Worm (Caenorhabditis elegans) whole organism, late embryonic: ENCODE measurements around the gene F28C6.10.

ENCODE experiments used
- dve-1 ChIP-seq: sonication (generic microtip); optimal IDR thresholded peaks from 2 replicates; lab custom pipeline; 2017; ENCODE audit warnings: antibody characterized with exemption, mild to moderate bottlenecking, missing genetic modification characterization, missing compliant biosample characterization
- elt-4 ChIP-seq: sonication (generic microtip); optimal IDR thresholded peaks from 2 replicates; lab custom pipeline; 2016; ENCODE audit warnings: missing genetic modification characterization, missing compliant biosample characterization
- fkh-10 ChIP-seq: fragments of 150-350 bp; optimal IDR thresholded peaks from 2 replicates; lab custom pipeline; 2014; ENCODE audit warnings: missing biosample characterization, missing genetic modification reagents, missing genetic modification characterization
- pag-3 ChIP-seq: sonication (generic microtip); optimal IDR thresholded peaks from 2 replicates; lab custom pipeline; 2016; ENCODE audit warnings: missing compliant biosample characterization, missing genetic modification characterization, borderline replicate concordance
- pat-9 ChIP-seq: fragments of 200-800 bp; sonication (Bioruptor generic); optimal IDR thresholded peaks from 2 replicates; lab custom pipeline; 2018; ENCODE audit warnings: mild to moderate bottlenecking, missing genetic modification characterization, moderate library complexity, missing compliant biosample characterization
- pha-4 ChIP-seq: fragments of 150-350 bp; optimal IDR thresholded peaks from 2 replicates; lab custom pipeline; 2018; ENCODE audit warnings: missing biosample characterization, missing genetic modification reagents, missing genetic modification characterization
- pqm-1 ChIP-seq: sonication (generic microtip); optimal IDR thresholded peaks from 2 replicates; lab custom pipeline; 2016; ENCODE audit warnings: missing genetic modification characterization, missing compliant biosample characterization
- ref-2 ChIP-seq: sonication (generic microtip); optimal IDR thresholded peaks from 2 replicates; lab custom pipeline; 2016; ENCODE audit warnings: missing genetic modification characterization, missing compliant biosample characterization
- rnt-1 ChIP-seq: sonication (generic microtip); optimal IDR thresholded peaks from 2 replicates; lab custom pipeline; 2016; ENCODE audit warnings: missing genetic modification characterization, missing compliant biosample characterization
- tbx-2 ChIP-seq: sonication (generic microtip); optimal IDR thresholded peaks from 2 replicates; lab custom pipeline; 2016; ENCODE audit warnings: missing genetic modification characterization, missing compliant biosample characterization
- unc-42 ChIP-seq: sonication (generic microtip); optimal IDR thresholded peaks from 2 replicates; lab custom pipeline; 2016; ENCODE audit warnings: missing genotype, missing genetic modification characterization, missing compliant biosample characterization
- unc-86 ChIP-seq: sonication (generic microtip); optimal IDR thresholded peaks from 2 replicates; lab custom pipeline; 2016; ENCODE audit warnings: missing genetic modification characterization, missing compliant biosample characterization

- TF ChIP-seq pqm-1 (tag; lab: Kevin White, UChicago): no peak
- TF ChIP-seq tbx-2 (tag; lab: Kevin White, UChicago): no peak
- TF ChIP-seq fkh-10 (GFP tag; lab: Kevin White, UChicago): no peak
- no peak for TF ChIP-seq unc-86
- TF ChIP-seq elt-4 (tag; lab: Kevin White, UChicago): no peak
- TF ChIP-seq pag-3 (tag; lab: Kevin White, UChicago): no peak
- TF ChIP-seq dve-1: no peak
- no peak for TF ChIP-seq rnt-1 (tag; lab: Kevin White, UChicago)
- TF ChIP-seq ref-2: no peak
- TF ChIP-seq pha-4 (tag; lab: Kevin White, UChicago): no peak
- no peak for TF ChIP-seq unc-42
- no peak for TF ChIP-seq pat-9 (tag; lab: Kevin White, UChicago)
These were observed at the start of gene F28C6.10 for ce11 chrII:8607662-8608061.
